Fruit fly (Drosophila melanogaster) whole organism, wandering third instar larva: Measurements from ENCODE around the gene Dref.

Experiments used
- Abd-B ChIP-seq: fragments of >200 bp; optimal IDR thresholded peaks from 2 replicates; lab custom pipeline; 2017; ENCODE audit warnings: missing biosample characterization, missing genetic modification characterization
- CG32264 ChIP-seq: fragments of 200-800 bp; sonication (Bioruptor generic); optimal IDR thresholded peaks from 2 replicates; lab custom pipeline; 2016; ENCODE audit warnings: missing biosample characterization, missing genetic modification characterization
- CG9705 ChIP-seq: fragments of 200-800 bp; sonication (Bioruptor generic); optimal IDR thresholded peaks from 2 replicates; lab custom pipeline; 2018; ENCODE audit warnings: missing biosample characterization, mild to moderate bottlenecking, missing genetic modification characterization
- CrebA ChIP-seq: fragments of 200-800 bp; sonication (Bioruptor generic); optimal IDR thresholded peaks from 2 replicates; lab custom pipeline; 2016; ENCODE audit warnings: missing biosample characterization, mild to moderate bottlenecking, missing genetic modification characterization, borderline replicate concordance
- Dfd ChIP-seq: fragments of >200 bp; optimal IDR thresholded peaks from 2 replicates; lab custom pipeline; 2017; ENCODE audit warnings: missing biosample characterization, missing genetic modification characterization
- Dif ChIP-seq: fragments of 200-275, 200-300 bp; sonication (Bioruptor generic); optimal IDR thresholded peaks from 2 replicates; lab custom pipeline; 2018; ENCODE audit warnings: missing biosample characterization, missing genetic modification characterization; ENCODE audit not compliant: partially characterized antibody
- GATAd ChIP-seq: sonication (Bioruptor generic); optimal IDR thresholded peaks from 2 replicates; lab custom pipeline; 2016; ENCODE audit warnings: missing biosample characterization, missing genetic modification characterization
- HLH106 ChIP-seq: fragments of 200-800 bp; optimal IDR thresholded peaks from 3 replicates; lab custom pipeline; 2019; ENCODE audit warnings: missing biosample characterization, mild to moderate bottlenecking, missing genetic modification characterization, moderate library complexity
- Hnf4 ChIP-seq: fragments of 200-800 bp; sonication (Bioruptor generic); optimal IDR thresholded peaks from 2 replicates; lab custom pipeline; 2016; ENCODE audit warnings: missing biosample characterization, mild to moderate bottlenecking, missing genetic modification characterization
- Hr78 ChIP-seq: fragments of >200 bp; optimal IDR thresholded peaks from 2 replicates; lab custom pipeline; 2017; ENCODE audit warnings: missing biosample characterization, missing genetic modification characterization
- Hr83 ChIP-seq: fragments of 200-300 bp; sonication (Bioruptor generic); optimal IDR thresholded peaks from 2 replicates; lab custom pipeline; 2016; ENCODE audit warnings: missing biosample characterization, mild to moderate bottlenecking, missing genetic modification characterization, moderate library complexity; ENCODE audit not compliant: poor library complexity, severe bottlenecking
- Jra ChIP-seq: sonication (Bioruptor generic); optimal IDR thresholded peaks from 2 replicates; lab custom pipeline; 2016; ENCODE audit warnings: missing biosample characterization, missing genetic modification characterization
- Mio ChIP-seq: sonication (Bioruptor generic); optimal IDR thresholded peaks from 2 replicates; lab custom pipeline; 2016; ENCODE audit warnings: missing biosample characterization, missing genetic modification characterization
- Myc ChIP-seq: fragments of >200 bp; optimal IDR thresholded peaks from 2 replicates; lab custom pipeline; 2017
- N ChIP-seq: fragments of >200 bp; optimal IDR thresholded peaks from 2 replicates; lab custom pipeline; 2018; ENCODE audit warnings: missing biosample characterization, missing external identifiers, missing genetic modification characterization
- OdsH ChIP-seq: fragments of 200-800 bp; sonication (Bioruptor generic); optimal IDR thresholded peaks from 2 replicates; lab custom pipeline; 2016; ENCODE audit warnings: missing biosample characterization, mild to moderate bottlenecking, missing genetic modification characterization
- Rel ChIP-seq, 2 experiments: fragments of 200-800 bp; sonication (Bioruptor generic) in 1 of 2; optimal IDR thresholded peaks; 2 replicates in 1 of 2; 3 replicates in 1 of 2; lab custom pipeline; 2016 to 2019; ENCODE audit warnings: mild to moderate bottlenecking in 2 of 2, missing biosample characterization in 2 of 2, missing genetic modification characterization in 2 of 2, moderate library complexity in 1 of 2
- Sp1 ChIP-seq: fragments of 200-800 bp; sonication (Bioruptor generic); optimal IDR thresholded peaks from 3 replicates; lab custom pipeline; 2019; ENCODE audit warnings: missing biosample characterization, mild to moderate bottlenecking, missing genetic modification characterization, moderate library complexity
- Vsx2 ChIP-seq: fragments of 200-300, 225-300 bp; sonication (Bioruptor generic); optimal IDR thresholded peaks from 2 replicates; lab custom pipeline; 2018; ENCODE audit warnings: missing biosample characterization, missing genetic modification characterization; ENCODE audit not compliant: partially characterized antibody
- br ChIP-seq: fragments of 200-800 bp; sonication (Bioruptor generic); optimal IDR thresholded peaks from 2 replicates; lab custom pipeline; 2016; ENCODE audit warnings: missing biosample characterization, missing genetic modification characterization
- brk ChIP-seq: fragments of 200-800 bp; sonication (Bioruptor generic); optimal IDR thresholded peaks from 2 replicates; lab custom pipeline; 2016; ENCODE audit warnings: missing biosample characterization, mild to moderate bottlenecking, missing genetic modification characterization
- dl ChIP-seq, 2 experiments: fragments of 175-275, 200-275 bp in 1 of 2; fragments of 200-275 bp in 1 of 2; sonication (Bioruptor generic); optimal IDR thresholded peaks; lab custom pipeline; 2018; ENCODE audit warnings: mild to moderate bottlenecking in 2 of 2, missing biosample characterization in 2 of 2, missing genetic modification characterization in 2 of 2, moderate library complexity in 2 of 2; ENCODE audit not compliant: partially characterized antibody in 2 of 2, insufficient read depth in 1 of 2
- dmrt93B ChIP-seq: fragments of 200-800 bp; sonication (Bioruptor generic); optimal IDR thresholded peaks from 2 replicates; lab custom pipeline; 2018; ENCODE audit warnings: missing biosample characterization, mild to moderate bottlenecking, missing genetic modification characterization
- dsf ChIP-seq: sonication (Bioruptor generic); optimal IDR thresholded peaks from 2 replicates; lab custom pipeline; 2016; ENCODE audit warnings: missing biosample characterization, missing genetic modification characterization, borderline replicate concordance
- ey ChIP-seq: fragments of 200-800 bp; sonication (Bioruptor generic); optimal IDR thresholded peaks from 2 replicates; lab custom pipeline; 2016; ENCODE audit warnings: missing biosample characterization, missing genetic modification characterization
- foxo ChIP-seq, 2 experiments: fragments of 200-800 bp; sonication (Bioruptor generic); optimal IDR thresholded peaks; 2 replicates in 1 of 2; 3 replicates in 1 of 2; lab custom pipeline; 2016 to 2017; ENCODE audit warnings: missing biosample characterization in 2 of 2, missing genetic modification characterization in 2 of 2
- fru ChIP-seq: fragments of 200-800 bp; sonication (Bioruptor generic); optimal IDR thresholded peaks from 3 replicates; lab custom pipeline; 2016; ENCODE audit warnings: missing biosample characterization, mild to moderate bottlenecking, missing genetic modification characterization
- h ChIP-seq: fragments of 200-800 bp; sonication (Bioruptor generic); optimal IDR thresholded peaks from 3 replicates; lab custom pipeline; 2016; ENCODE audit warnings: missing biosample characterization, mild to moderate bottlenecking, missing genetic modification characterization
- jim ChIP-seq: fragments of 175-275, 200-325 bp; sonication (Bioruptor generic); optimal IDR thresholded peaks from 2 replicates; lab custom pipeline; 2016; ENCODE audit warnings: missing biosample characterization, mild to moderate bottlenecking, missing genetic modification characterization
- lola ChIP-seq: fragments of >200 bp; optimal IDR thresholded peaks from 2 replicates; lab custom pipeline; 2017; ENCODE audit warnings: missing biosample characterization, missing genetic modification characterization
- pan ChIP-seq: fragments of >200 bp; optimal IDR thresholded peaks from 2 replicates; lab custom pipeline; 2017
- psq ChIP-seq: fragments of 200-800 bp; sonication (Bioruptor generic); optimal IDR thresholded peaks from 3 replicates; lab custom pipeline; 2017; ENCODE audit warnings: missing biosample characterization, mild to moderate bottlenecking, missing genetic modification characterization, moderate library complexity
- rgr ChIP-seq: fragments of 200-800 bp; sonication (Bioruptor generic); optimal IDR thresholded peaks from 3 replicates; lab custom pipeline; 2016; ENCODE audit warnings: missing biosample characterization, mild to moderate bottlenecking, missing genetic modification characterization
- sage ChIP-seq: fragments of 200-800 bp; sonication (Bioruptor generic); optimal IDR thresholded peaks from 2 replicates; lab custom pipeline; 2016; ENCODE audit warnings: missing biosample characterization, mild to moderate bottlenecking, missing genetic modification characterization
- sv ChIP-seq: fragments of 200-800 bp; sonication (Bioruptor generic); optimal IDR thresholded peaks from 3 replicates; lab custom pipeline; 2016; ENCODE audit warnings: missing biosample characterization, missing genetic modification characterization
- tai ChIP-seq: sonication (Bioruptor generic); optimal IDR thresholded peaks from 2 replicates; lab custom pipeline; 2016; ENCODE audit warnings: missing biosample characterization, missing genetic modification characterization
- usp ChIP-seq: fragments of >200 bp; optimal IDR thresholded peaks from 2 replicates; lab custom pipeline; 2017; ENCODE audit warnings: missing biosample characterization, missing genetic modification characterization
- woc ChIP-seq: sonication (Bioruptor generic); optimal IDR thresholded peaks from 2 replicates; lab custom pipeline; 2016; ENCODE audit warnings: missing biosample characterization, mild to moderate bottlenecking, missing genetic modification characterization

Dref gene

DNA sequence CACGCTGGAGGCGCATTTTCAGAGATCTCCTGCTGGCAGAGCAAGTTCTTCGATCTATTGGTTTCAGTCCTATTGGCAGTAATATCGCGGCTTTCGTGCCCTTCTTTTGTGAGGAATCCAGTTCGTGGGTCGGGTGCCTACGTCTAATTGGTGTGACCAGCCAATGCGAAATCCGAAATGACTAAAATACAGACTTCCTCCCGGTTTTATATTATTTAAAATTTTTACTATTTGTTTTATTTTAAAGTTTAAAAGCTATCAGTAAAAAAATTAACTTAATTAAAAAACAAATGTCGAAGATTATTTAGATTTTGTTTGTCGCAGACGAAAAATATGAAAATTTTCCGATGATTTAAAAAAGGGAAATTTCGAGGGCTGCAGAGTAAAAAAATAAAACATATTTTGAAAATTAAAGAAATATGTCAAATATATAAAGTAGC is 3.4 kb downstream of the Dref start, which contains the start of gene CG5850:
Gene CG5850 (minus strand): TSS at position 347 of the 440 bp plus-strand sequence.
- TF ChIP-seq foxo (GFP tag; optimal IDR thresholded peaks at IDR 0.05; lab: Kevin White, UChicago) = peak in 1 of 2 experiments; percentile 14
- TF ChIP-seq HLH106 = peak; percentile 24
- TF ChIP-seq rgr (GFP tag; lab: Kevin White, UChicago) = peak; percentile 61
- no peak for TF ChIP-seq sage (GFP tag; lab: Kevin White, UChicago)
- TF ChIP-seq Sp1 (GFP tag; lab: Kevin White, UChicago) = peak; percentile 42
- no peak for TF ChIP-seq CG32264 (GFP tag; lab: Kevin White, UChicago)
- no peak for TF ChIP-seq Rel (GFP tag; optimal IDR thresholded peaks at IDR 0.05; lab: Kevin White, UChicago)
- TF ChIP-seq Rel (tag; optimal IDR thresholded peaks at IDR 0.05; lab: Kevin White, UChicago) = no peak
- TF ChIP-seq Hr78 (GFP tag; lab: Kevin White, UChicago) = no peak

DNA sequence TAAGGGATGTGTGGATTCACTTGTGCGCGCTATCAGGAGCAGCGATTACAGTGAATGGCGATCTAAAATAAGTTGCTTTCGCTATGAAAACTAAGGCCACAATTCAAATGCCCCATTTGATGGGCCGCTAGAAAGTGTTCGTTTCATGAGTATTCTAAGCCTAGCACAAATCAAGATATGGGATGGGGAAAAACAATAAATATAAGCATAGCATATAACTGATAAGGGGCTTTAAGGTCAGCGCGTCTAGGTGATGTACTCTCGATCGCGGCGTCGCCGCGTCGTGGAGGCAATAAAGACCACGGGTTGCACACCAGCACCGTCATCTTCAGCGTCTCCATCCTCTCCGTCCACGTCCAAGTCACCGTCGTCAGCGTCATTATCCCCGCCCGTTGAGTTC is 6.3 kb downstream of the Dref start:
- TF ChIP-seq Rel (GFP tag; optimal IDR thresholded peaks at IDR 0.05; lab: Kevin White, UChicago) (no peak), Rel (tag; optimal IDR thresholded peaks at IDR 0.05; lab: Kevin White, UChicago) (peak; percentile 82), dmrt93B (no peak)

DNA sequence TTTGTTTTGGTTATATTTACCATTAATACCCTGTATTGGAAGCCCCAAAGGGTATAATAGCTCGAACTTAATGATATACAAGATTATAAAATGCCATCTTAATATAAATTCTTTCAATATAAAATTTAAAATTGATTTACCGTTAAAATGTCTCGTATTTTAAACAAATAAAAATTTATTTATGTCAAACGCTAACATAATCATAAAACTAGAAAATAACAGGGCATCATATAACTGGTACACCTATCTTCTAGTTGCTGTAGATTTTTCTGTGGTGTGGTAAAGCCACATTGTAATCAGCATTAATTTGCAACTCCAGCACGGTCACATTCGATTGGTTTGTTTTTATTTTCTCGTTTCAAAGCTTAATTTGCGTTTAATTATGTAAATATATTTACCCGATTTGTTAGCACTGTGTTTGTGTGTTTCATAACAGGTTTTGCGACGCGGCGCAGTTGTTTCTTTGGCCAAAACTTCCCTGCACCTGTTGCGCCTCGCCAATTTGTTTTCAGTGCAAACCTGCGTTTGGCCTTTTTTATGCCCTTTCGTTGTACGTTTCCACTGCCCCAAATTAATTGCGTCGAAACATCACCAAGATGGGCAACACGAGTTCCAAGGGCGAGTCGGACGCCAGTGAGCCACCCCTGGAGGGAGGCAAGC is 9.9 kb downstream of the Dref start, which contains the start of the genes CG4658 and CG5846:
Gene CG4658 (plus strand): TSS at position 140 of the 660 bp plus-strand sequence.
Gene CG5846 (minus strand): TSS at position 245 of the 660 bp plus-strand sequence.
- peak; percentile 85 for TF ChIP-seq pan
- TF ChIP-seq Dif = no peak
- no peak for TF ChIP-seq Abd-B (GFP tag; lab: Kevin White, UChicago)
- TF ChIP-seq dl (GFP tag; optimal IDR thresholded peaks at IDR 0.05; lab: Kevin White, UChicago; ENCODE audit: insufficient read depth in 1 of 2, partially characterized antibody in 2 of 2) = no peak
- TF ChIP-seq sv (GFP tag; lab: Kevin White, UChicago) = peak; percentile 92
- peak; percentile 90 for TF ChIP-seq fru
- TF ChIP-seq CG9705 (GFP tag; lab: Kevin White, UChicago) = peak; percentile 73
- no peak for TF ChIP-seq N (GFP tag; lab: Kevin White, UChicago)
- no peak for TF ChIP-seq Myc (lab: Kevin White, UChicago)
- TF ChIP-seq sage (GFP tag; lab: Kevin White, UChicago) = no peak
- peak; percentile 83 for TF ChIP-seq br (GFP tag; lab: Kevin White, UChicago)
- TF ChIP-seq foxo (GFP tag; optimal IDR thresholded peaks at IDR 0.05; lab: Kevin White, UChicago) = peak in 1 of 2 experiments; percentile 95
- TF ChIP-seq Jra (GFP tag; lab: Kevin White, UChicago) = peak; percentile 91
- TF ChIP-seq brk (GFP tag; lab: Kevin White, UChicago) = no peak
- TF ChIP-seq Mio (GFP tag; lab: Kevin White, UChicago) = peak; percentile 53
- peak; percentile 93 for TF ChIP-seq h (GFP tag; lab: Kevin White, UChicago)
- peak; percentile 96 for TF ChIP-seq OdsH (GFP tag; lab: Kevin White, UChicago)
- peak; percentile 69 for TF ChIP-seq dsf (GFP tag; lab: Kevin White, UChicago)
- no peak for TF ChIP-seq GATAd (GFP tag; lab: Kevin White, UChicago)
- TF ChIP-seq rgr (GFP tag; lab: Kevin White, UChicago) = peak; percentile 95
- TF ChIP-seq CrebA (GFP tag; lab: Kevin White, UChicago) = no peak
- no peak for TF ChIP-seq tai (GFP tag; lab: Kevin White, UChicago)
- no peak for TF ChIP-seq Vsx2
- TF ChIP-seq usp (GFP tag; lab: Kevin White, UChicago) = no peak
- TF ChIP-seq CG32264 (GFP tag; lab: Kevin White, UChicago) = peak; percentile 48
- TF ChIP-seq psq (GFP tag; lab: Kevin White, UChicago) = peak; percentile 91
- TF ChIP-seq Dfd (GFP tag; lab: Kevin White, UChicago) = no peak
- TF ChIP-seq Hr83 (GFP tag; lab: Kevin White, UChicago) = no peak
- peak; percentile 90 for TF ChIP-seq ey (GFP tag; lab: Kevin White, UChicago)
- no peak for TF ChIP-seq jim (GFP tag; lab: Kevin White, UChicago)
- TF ChIP-seq dmrt93B = no peak
- TF ChIP-seq Hr78 (GFP tag; lab: Kevin White, UChicago) = no peak
- no peak for TF ChIP-seq lola (GFP tag; lab: Kevin White, UChicago)
- TF ChIP-seq HLH106 = peak; percentile 93
- peak; percentile 92 for TF ChIP-seq Sp1 (GFP tag; lab: Kevin White, UChicago)
- peak; percentile 94 for TF ChIP-seq woc (GFP tag; lab: Kevin White, UChicago)
- peak; percentile 93 for TF ChIP-seq Hnf4 (GFP tag; lab: Kevin White, UChicago)
- no peak for TF ChIP-seq Rel (GFP tag; optimal IDR thresholded peaks at IDR 0.05; lab: Kevin White, UChicago)
- peak; percentile 69 for TF ChIP-seq Rel (tag; optimal IDR thresholded peaks at IDR 0.05; lab: Kevin White, UChicago)
